Fruit fly (Drosophila melanogaster): ENCODE data around the gene meso18E.

DNA sequence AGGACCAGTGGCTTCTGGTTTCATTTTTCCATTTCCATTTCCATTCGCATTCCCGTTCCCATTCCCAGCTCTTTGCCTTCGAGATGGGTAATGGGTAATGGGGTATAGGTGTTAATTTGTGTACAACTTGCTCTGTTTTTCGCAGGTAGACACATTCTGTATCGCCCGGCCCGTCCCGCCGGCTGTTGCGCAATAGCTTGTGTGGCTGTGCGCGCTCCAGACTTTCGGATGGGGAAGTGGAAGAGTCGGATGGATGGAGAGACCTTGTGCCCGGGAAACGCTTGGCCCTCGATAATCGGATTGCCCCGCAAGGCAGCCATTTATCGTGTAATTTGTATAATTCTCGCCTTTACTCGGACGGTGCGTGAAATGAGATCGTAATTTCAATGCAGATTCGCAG is 40.9 kb upstream of the meso18E start:
- TF ChIP-seq usp (GFP tag; optimal IDR thresholded peaks at IDR 0.05) = no peak
- TF ChIP-seq Dll (optimal IDR thresholded peaks at IDR 0.05) = no peak
- no peak for TF ChIP-seq pan (optimal IDR thresholded peaks at IDR 0.05)
